In the genomic region with DNA sequence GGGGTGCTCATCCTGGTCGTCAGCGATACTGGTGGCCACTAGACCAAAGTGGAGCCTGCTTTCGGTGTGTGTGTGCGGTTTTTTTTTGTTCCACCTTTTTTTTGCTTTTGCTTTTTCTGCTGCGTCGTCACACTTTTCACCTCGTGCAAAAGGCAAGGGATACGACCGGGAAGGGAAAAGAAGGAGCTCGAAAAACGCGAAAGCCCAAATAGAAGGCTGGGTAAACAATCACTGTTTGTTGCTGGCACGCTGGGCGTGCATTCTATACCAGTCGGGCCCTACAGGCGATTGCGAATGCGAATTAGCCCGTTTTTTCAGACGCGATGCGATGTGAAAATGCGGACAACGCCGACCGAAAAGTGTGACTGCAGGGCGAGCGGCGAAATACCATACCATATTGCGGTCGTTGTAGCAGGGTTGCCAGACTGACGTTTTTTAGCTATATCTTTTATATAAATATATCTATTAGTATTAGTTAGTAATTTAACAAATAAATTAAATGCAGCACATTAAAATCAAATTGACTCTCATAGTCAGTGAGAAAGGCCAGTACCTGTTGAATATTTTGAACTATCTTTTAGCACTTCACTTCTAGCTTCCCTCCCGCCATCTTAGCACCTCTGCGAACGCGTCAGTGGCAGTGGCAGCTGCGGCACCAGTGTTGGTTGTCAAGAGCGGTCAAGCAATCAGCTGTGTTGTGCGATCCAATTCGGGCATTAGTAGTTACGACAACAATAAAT, we compare ENCODE assay signal across 1 fruit fly cellular context.
TF ChIP-seq lines count a peak whose summit lies in the region.

A gene (minus strand): TSS at position 371 of the 740 bp plus-strand sequence.
A gene (plus strand): TSS at position 666 of the 740 bp plus-strand sequence.

TF ChIP-seq in whole organism, embryonic, 481 proteins besides CTCF, POLR2A, EP300 and RAD21 (continued from another document and continues in another):
- TF ChIP-seq CG13296 (GFP tag; optimal IDR thresholded peaks at IDR 0.05; lab: Kevin White, UChicago) = peak; percentile 8
- peak; percentile 44 for TF ChIP-seq lbe (GFP tag; optimal IDR thresholded peaks at IDR 0.05; lab: Kevin White, UChicago)
- TF ChIP-seq nerfin-1 (tag; optimal IDR thresholded peaks at IDR 0.05; lab: Kevin White, UChicago) = peak; percentile 34
- TF ChIP-seq ewg (GFP tag; optimal IDR thresholded peaks at IDR 0.05; lab: Kevin White, UChicago) = peak; percentile 21
- TF ChIP-seq lilli (GFP tag; optimal IDR thresholded peaks at IDR 0.05; lab: Kevin White, UChicago) = peak; percentile 41
- TF ChIP-seq kah (GFP tag; optimal IDR thresholded peaks at IDR 0.05; lab: Kevin White, UChicago) = no peak
- no peak for TF ChIP-seq zfh2 (GFP tag; optimal IDR thresholded peaks at IDR 0.05; lab: Kevin White, UChicago)
- peak; percentile 53 for TF ChIP-seq CG13894 (tag; optimal IDR thresholded peaks at IDR 0.05; lab: Kevin White, UChicago)
- peak; percentile 55 for TF ChIP-seq CG30020 (tag; optimal IDR thresholded peaks at IDR 0.05; lab: Kevin White, UChicago)
- TF ChIP-seq CG13775 (GFP tag; optimal IDR thresholded peaks at IDR 0.05; lab: Kevin White, UChicago) = peak; percentile 64
- TF ChIP-seq CG11723 (GFP tag; optimal IDR thresholded peaks at IDR 0.05; lab: Kevin White, UChicago) = no peak
- TF ChIP-seq CG7372 (GFP tag; IDR thresholded peaks at IDR 0.05; lab: Robert Waterston, UW) = 0 out of 2 replicates have a peak, but pooled peaks have one; percentile 19
- peak; percentile 29 for TF ChIP-seq CG12299 (tag; optimal IDR thresholded peaks at IDR 0.05; lab: Kevin White, UChicago)
- TF ChIP-seq HmgZ (tag; optimal IDR thresholded peaks at IDR 0.05; lab: Kevin White, UChicago) = peak; percentile 63
- TF ChIP-seq Ptx1 (GFP tag; IDR thresholded peaks at IDR 0.05; lab: Robert Waterston, UW) = peak; percentile 36; the same call in 1 of the 2 replicates
- peak; percentile 85 for TF ChIP-seq YL-1 (GFP tag; optimal IDR thresholded peaks at IDR 0.05; lab: Kevin White, UChicago)
- no peak; the same call in 1 of the 2 replicates for TF ChIP-seq Taf1 (GFP tag; IDR thresholded peaks at IDR 0.05; lab: Robert Waterston, UW)
- peak; percentile 40 for TF ChIP-seq zen (tag; optimal IDR thresholded peaks at IDR 0.05; lab: Kevin White, UChicago)
- peak; percentile 31 for TF ChIP-seq CG2120 (GFP tag; optimal IDR thresholded peaks at IDR 0.05; lab: Kevin White, UChicago)
- no peak for TF ChIP-seq btn (GFP tag; optimal IDR thresholded peaks at IDR 0.05; lab: Kevin White, UChicago)
- peak; percentile 93 for TF ChIP-seq CG10267 (tag; optimal IDR thresholded peaks at IDR 0.05; lab: Kevin White, UChicago)
- peak; percentile 46 for TF ChIP-seq CG18262 (tag; optimal IDR thresholded peaks at IDR 0.05; lab: Kevin White, UChicago)
- no peak for TF ChIP-seq cato (GFP tag; optimal IDR thresholded peaks at IDR 0.05; lab: Kevin White, UChicago; ENCODE audit: borderline replicate concordance)
- peak; percentile 57 for TF ChIP-seq CG2712 (tag; optimal IDR thresholded peaks at IDR 0.05; lab: Kevin White, UChicago)
- no peak for TF ChIP-seq D (optimal IDR thresholded peaks at IDR 0.05; lab: Kevin White, UChicago)
- TF ChIP-seq D (GFP tag; optimal IDR thresholded peaks at IDR 0.05; lab: Kevin White, UChicago) = peak; percentile 18
- 0 out of 2 replicates have a peak, but pooled peaks have one; percentile 18 for TF ChIP-seq unc-4 (GFP tag; IDR thresholded peaks at IDR 0.05; lab: Robert Waterston, UW; ENCODE audit: partially characterized antibody)
- TF ChIP-seq nom (GFP tag; optimal IDR thresholded peaks at IDR 0.05; lab: Kevin White, UChicago) = peak; percentile 76
- TF ChIP-seq Dip3 (GFP tag; optimal IDR thresholded peaks at IDR 0.05; lab: Kevin White, UChicago) = peak; percentile 40
- TF ChIP-seq CG17829 (tag; optimal IDR thresholded peaks at IDR 0.05; lab: Kevin White, UChicago) = peak; percentile 60
- peak; percentile 44 for TF ChIP-seq stwl (tag; optimal IDR thresholded peaks at IDR 0.05; lab: Kevin White, UChicago)
- TF ChIP-seq CG9215 (GFP tag; IDR thresholded peaks at IDR 0.05; lab: Robert Waterston, UW) = peak; percentile 33
- peak; percentile 47 for TF ChIP-seq sens (GFP tag; lab: Kevin White, UChicago)
- no peak; the same call in none of the 2 replicates for TF ChIP-seq Adf1 (GFP tag; IDR thresholded peaks at IDR 0.05; lab: Robert Waterston, UW)
- TF ChIP-seq ranshi (GFP tag; IDR thresholded peaks at IDR 0.05; lab: Robert Waterston, UW) = no peak
- no peak for TF ChIP-seq toy (GFP tag; IDR thresholded peaks at IDR 0.05; lab: Robert Waterston, UW)
- TF ChIP-seq lmd (GFP tag; IDR thresholded peaks at IDR 0.05; lab: Robert Waterston, UW) = peak; percentile 54; the same call in 1 of the 2 replicates
- TF ChIP-seq CG17186 (GFP tag; optimal IDR thresholded peaks at IDR 0.05; lab: Kevin White, UChicago) = peak; percentile 38
- no peak for TF ChIP-seq grn (GFP tag; optimal IDR thresholded peaks at IDR 0.05; lab: Kevin White, UChicago)
- TF ChIP-seq vvl (GFP tag; IDR thresholded peaks at IDR 0.05; lab: Robert Waterston, UW) = 0 out of 2 replicates have a peak, but pooled peaks have one; percentile 22
- TF ChIP-seq CG3995 (GFP tag; optimal IDR thresholded peaks at IDR 0.05; lab: Kevin White, UChicago) = peak; percentile 42
- TF ChIP-seq dm (GFP tag; optimal IDR thresholded peaks at IDR 0.05; lab: Kevin White, UChicago) = peak; percentile 18
- TF ChIP-seq CG30403 (GFP tag; optimal IDR thresholded peaks at IDR 0.05; lab: Kevin White, UChicago) = peak; percentile 57
- TF ChIP-seq CG12155 (GFP tag; optimal IDR thresholded peaks at IDR 0.05; lab: Kevin White, UChicago) = peak; percentile 45
- TF ChIP-seq CG9727 (GFP tag; optimal IDR thresholded peaks at IDR 0.05; lab: Kevin White, UChicago) = peak; percentile 54
- TF ChIP-seq sqz (GFP tag; optimal IDR thresholded peaks at IDR 0.05; lab: Kevin White, UChicago) = peak; percentile 54
- peak; percentile 44 for TF ChIP-seq Meics (GFP tag; optimal IDR thresholded peaks at IDR 0.05; lab: Kevin White, UChicago)
- TF ChIP-seq CG17802 (tag; optimal IDR thresholded peaks at IDR 0.05; lab: Kevin White, UChicago) = no peak
- peak in 1 of 2 experiments; percentile 45 for TF ChIP-seq dpn (GFP tag; optimal IDR thresholded peaks at IDR 0.05; lab: Kevin White, UChicago)
- TF ChIP-seq CG9817 (tag; optimal IDR thresholded peaks at IDR 0.05; lab: Kevin White, UChicago) = peak; percentile 53
- TF ChIP-seq tll (GFP tag; optimal IDR thresholded peaks at IDR 0.05; lab: Kevin White, UChicago) = peak in 1 of 2 experiments; percentile 47
- peak; percentile 2 for TF ChIP-seq unpg (GFP tag; optimal IDR thresholded peaks at IDR 0.05; lab: Kevin White, UChicago)
- peak; percentile 26 for TF ChIP-seq Mad (GFP tag; optimal IDR thresholded peaks at IDR 0.05; lab: Kevin White, UChicago)
- TF ChIP-seq Usf (GFP tag; optimal IDR thresholded peaks at IDR 0.05; lab: Kevin White, UChicago) = peak; percentile 20
- peak; percentile 59 for TF ChIP-seq CG9932 (GFP tag; IDR thresholded peaks at IDR 0.05; lab: Robert Waterston, UW)
- TF ChIP-seq CG3281 (GFP tag; optimal IDR thresholded peaks at IDR 0.05; lab: Kevin White, UChicago) = peak; percentile 44
- no peak for TF ChIP-seq Trl (optimal IDR thresholded peaks at IDR 0.05; lab: Kevin White, UChicago)
- TF ChIP-seq Trl (GFP tag; optimal IDR thresholded peaks at IDR 0.05; lab: Kevin White, UChicago) = peak; percentile 6
- TF ChIP-seq NfI (GFP tag; optimal IDR thresholded peaks at IDR 0.05; lab: Kevin White, UChicago) = peak; percentile 32
- TF ChIP-seq CG6254 (GFP tag; optimal IDR thresholded peaks at IDR 0.05; lab: Kevin White, UChicago) = peak; percentile 8
- TF ChIP-seq ro (GFP tag; IDR thresholded peaks at IDR 0.05; lab: Robert Waterston, UW) = no peak
- peak; percentile 9 for TF ChIP-seq CG30431 (GFP tag; optimal IDR thresholded peaks at IDR 0.05; lab: Kevin White, UChicago)
- 0 out of 3 replicates have a peak, but pooled peaks have one; percentile 32 for TF ChIP-seq zfh1 (GFP tag; IDR thresholded peaks at IDR 0.05; lab: Robert Waterston, UW)
- peak; percentile 66 for TF ChIP-seq CG12391 (tag; optimal IDR thresholded peaks at IDR 0.05; lab: Kevin White, UChicago)
- TF ChIP-seq CG14965 (GFP tag; optimal IDR thresholded peaks at IDR 0.05; lab: Kevin White, UChicago; ENCODE audit: borderline replicate concordance) = no peak
- TF ChIP-seq CG12744 (GFP tag; optimal IDR thresholded peaks at IDR 0.05; lab: Kevin White, UChicago) = no peak
- TF ChIP-seq D19A (tag; optimal IDR thresholded peaks at IDR 0.05; lab: Kevin White, UChicago) = peak; percentile 29
- TF ChIP-seq CG31224 (GFP tag; IDR thresholded peaks at IDR 0.05; lab: Robert Waterston, UW) = peak; percentile 50; the same call in 1 of the 2 replicates
- TF ChIP-seq HHEX (GFP tag; optimal IDR thresholded peaks at IDR 0.05; lab: Kevin White, UChicago) = peak; percentile 61
- peak; percentile 57 for TF ChIP-seq sob (GFP tag; IDR thresholded peaks at IDR 0.05; lab: Robert Waterston, UW)
- TF ChIP-seq CG34422 (GFP tag; IDR thresholded peaks at IDR 0.05; lab: Robert Waterston, UW) = peak; percentile 64; the same call in 1 of the 3 replicates
- TF ChIP-seq CG13424 (tag; optimal IDR thresholded peaks at IDR 0.05; lab: Kevin White, UChicago) = peak; percentile 60
- TF ChIP-seq CG10543 (GFP tag; optimal IDR thresholded peaks at IDR 0.05; lab: Kevin White, UChicago) = peak; percentile 58
- TF ChIP-seq dysf (GFP tag; IDR thresholded peaks at IDR 0.05; lab: Robert Waterston, UW) = peak; percentile 35; the same call in 1 of the 3 replicates
- peak; percentile 60 for TF ChIP-seq Xbp1 (GFP tag; optimal IDR thresholded peaks at IDR 0.05; lab: Kevin White, UChicago)
- peak; percentile 57 for TF ChIP-seq ind (GFP tag; optimal IDR thresholded peaks at IDR 0.05; lab: Kevin White, UChicago)
- TF ChIP-seq gfzf (GFP tag; optimal IDR thresholded peaks at IDR 0.05; lab: Kevin White, UChicago) = peak; percentile 62
- no peak for TF ChIP-seq hkb (optimal IDR thresholded peaks at IDR 0.05; lab: Kevin White, UChicago)
- TF ChIP-seq hkb (GFP tag; IDR thresholded peaks at IDR 0.05; lab: Robert Waterston, UW) = no peak
- TF ChIP-seq gsb-n (tag; optimal IDR thresholded peaks at IDR 0.05; lab: Kevin White, UChicago) = peak; percentile 54
- peak; percentile 70 for TF ChIP-seq CG15514 (GFP tag; optimal IDR thresholded peaks at IDR 0.05; lab: Kevin White, UChicago)
- no peak for TF ChIP-seq wek (GFP tag; optimal IDR thresholded peaks at IDR 0.05; lab: Kevin White, UChicago)
- peak; percentile 47 for TF ChIP-seq Fer1 (GFP tag; optimal IDR thresholded peaks at IDR 0.05; lab: Kevin White, UChicago)
- TF ChIP-seq CG14441 (GFP tag; IDR thresholded peaks at IDR 0.05; lab: Robert Waterston, UW) = peak; percentile 23; the same call in 1 of the 2 replicates
- peak; percentile 49 for TF ChIP-seq BEAF-32 (GFP tag; optimal IDR thresholded peaks at IDR 0.05; lab: Kevin White, UChicago)
- TF ChIP-seq HLH3B (GFP tag; IDR thresholded peaks at IDR 0.05; lab: Robert Waterston, UW) = no peak
- TF ChIP-seq ara (GFP tag; IDR thresholded peaks at IDR 0.05; lab: Robert Waterston, UW) = no peak
- peak; percentile 25; the same call in 1 of the 2 replicates for TF ChIP-seq CG4404 (GFP tag; IDR thresholded peaks at IDR 0.05; lab: Robert Waterston, UW)
- no peak for TF ChIP-seq Eip74EF (GFP tag; optimal IDR thresholded peaks at IDR 0.05; lab: Kevin White, UChicago)
- peak; percentile 45; the same call in 2 of the 3 replicates for TF ChIP-seq Dbx (GFP tag; IDR thresholded peaks at IDR 0.05; lab: Robert Waterston, UW)
- TF ChIP-seq CG1602 (GFP tag; optimal IDR thresholded peaks at IDR 0.05; lab: Kevin White, UChicago) = peak; percentile 23
- peak; percentile 59 for TF ChIP-seq Dek (tag; optimal IDR thresholded peaks at IDR 0.05; lab: Kevin White, UChicago)
- TF ChIP-seq CG7839 (tag; optimal IDR thresholded peaks at IDR 0.05; lab: Kevin White, UChicago) = no peak
- TF ChIP-seq insv (GFP tag; optimal IDR thresholded peaks at IDR 0.05; lab: Kevin White, UChicago) = peak in 1 of 2 experiments; percentile 53
- TF ChIP-seq CG4730 (GFP tag; IDR thresholded peaks at IDR 0.05; lab: Robert Waterston, UW) = no peak
- TF ChIP-seq dmrt11E (tag; optimal IDR thresholded peaks at IDR 0.05; lab: Kevin White, UChicago) = peak; percentile 50
- no peak for TF ChIP-seq tx (GFP tag; optimal IDR thresholded peaks at IDR 0.05; lab: Kevin White, UChicago)
- TF ChIP-seq CG10979 (tag; optimal IDR thresholded peaks at IDR 0.05; lab: Kevin White, UChicago) = peak; percentile 18
- peak; percentile 72 for TF ChIP-seq CoRest (tag; optimal IDR thresholded peaks at IDR 0.05; lab: Kevin White, UChicago)
- TF ChIP-seq ase (GFP tag; IDR thresholded peaks at IDR 0.05; lab: Robert Waterston, UW) = no peak
- peak; percentile 40 for TF ChIP-seq kni (GFP tag; optimal IDR thresholded peaks at IDR 0.05; lab: Kevin White, UChicago)
- no peak for TF ChIP-seq CG14860 (GFP tag; IDR thresholded peaks at IDR 0.05; lab: Robert Waterston, UW; ENCODE audit: partially characterized antibody)
- TF ChIP-seq mam (GFP tag; optimal IDR thresholded peaks at IDR 0.05; lab: Kevin White, UChicago) = peak; percentile 21
- TF ChIP-seq Ssrp (tag; optimal IDR thresholded peaks at IDR 0.05; lab: Kevin White, UChicago) = peak; percentile 12
- TF ChIP-seq ems (GFP tag; optimal IDR thresholded peaks at IDR 0.05; lab: Kevin White, UChicago) = peak; percentile 5
- TF ChIP-seq CG10147 (GFP tag; optimal IDR thresholded peaks at IDR 0.05; lab: Kevin White, UChicago) = peak; percentile 54
- no peak for TF ChIP-seq HLHmδ (GFP tag; optimal IDR thresholded peaks at IDR 0.05; lab: Kevin White, UChicago)
- peak; percentile 31; the same call in 1 of the 2 replicates for TF ChIP-seq Bgb (GFP tag; IDR thresholded peaks at IDR 0.05; lab: Robert Waterston, UW; ENCODE audit: partially characterized antibody)
- TF ChIP-seq ERR (GFP tag; optimal IDR thresholded peaks at IDR 0.05; lab: Kevin White, UChicago) = no peak
- peak; percentile 48 for TF ChIP-seq twi (tag; optimal IDR thresholded peaks at IDR 0.05; lab: Kevin White, UChicago)
- peak; percentile 36 for TF ChIP-seq Chrac-16 (GFP tag; optimal IDR thresholded peaks at IDR 0.05; lab: Kevin White, UChicago)
- peak; percentile 67 for TF ChIP-seq CG3847 (GFP tag; IDR thresholded peaks at IDR 0.05; lab: Robert Waterston, UW)
- TF ChIP-seq Ets65A (GFP tag; lab: Kevin White, UChicago) = peak; percentile 81
- no peak for TF ChIP-seq stc (GFP tag; IDR thresholded peaks at IDR 0.05; lab: Robert Waterston, UW)
- TF ChIP-seq klu (GFP tag; IDR thresholded peaks at IDR 0.05; lab: Robert Waterston, UW) = no peak
- TF ChIP-seq tgo (GFP tag; IDR thresholded peaks at IDR 0.05; lab: Robert Waterston, UW) = peak; percentile 41; the same call in 1 of the 3 replicates
- TF ChIP-seq Jarid2 (GFP tag; optimal IDR thresholded peaks at IDR 0.05; lab: Kevin White, UChicago) = peak; percentile 55
- peak; percentile 56 for TF ChIP-seq CG15696 (tag; optimal IDR thresholded peaks at IDR 0.05; lab: Kevin White, UChicago)
- peak; percentile 41 for TF ChIP-seq Oli (tag; optimal IDR thresholded peaks at IDR 0.05; lab: Kevin White, UChicago)
